Worm (Caenorhabditis elegans) whole organism, early embryonic: Measurements from ENCODE around the gene str-250.

Experiments used
- B0310.2 ChIP-seq: sonication (generic microtip); optimal IDR thresholded peaks from 2 replicates; lab custom pipeline; 2016; ENCODE audit warnings: mild to moderate bottlenecking, missing genetic modification characterization, missing compliant biosample characterization
- F13C5.2 ChIP-seq: sonication (generic microtip); optimal IDR thresholded peaks from 2 replicates; lab custom pipeline; 2017; ENCODE audit warnings: mild to moderate bottlenecking, missing genetic modification characterization, inconsistent platforms, missing compliant biosample characterization
- aly-1 ChIP-seq: sonication (generic microtip); optimal IDR thresholded peaks from 2 replicates; lab custom pipeline; 2016; ENCODE audit warnings: missing genetic modification characterization, missing compliant biosample characterization
- ama-1 ChIP-seq: fragments of 150-350 bp; optimal IDR thresholded peaks from 2 replicates; lab custom pipeline; 2014
- ceh-13 ChIP-seq: fragments of 200-800 bp; sonication (Bioruptor generic); optimal IDR thresholded peaks from 2 replicates; lab custom pipeline; 2018; ENCODE audit warnings: mild to moderate bottlenecking, missing genetic modification characterization, missing compliant biosample characterization
- ceh-36 ChIP-seq: sonication (generic microtip); optimal IDR thresholded peaks from 2 replicates; lab custom pipeline; 2016; ENCODE audit warnings: missing genetic modification characterization, inconsistent platforms, missing compliant biosample characterization
- ets-7 ChIP-seq: sonication (generic microtip); optimal IDR thresholded peaks from 2 replicates; lab custom pipeline; 2016; ENCODE audit warnings: missing genotype, missing genetic modification characterization, missing compliant biosample characterization
- flt-1 ChIP-seq: fragments of 200-800 bp; sonication (Bioruptor generic); IDR thresholded peaks from 2 replicates; pipeline ENCODE4 v1.3.6; 2022; ENCODE audit warnings: missing genetic modification characterization, missing compliant biosample characterization
- hmbx-1 ChIP-seq: sonication (generic microtip); optimal IDR thresholded peaks from 2 replicates; lab custom pipeline; 2016; ENCODE audit warnings: mild to moderate bottlenecking, missing genetic modification characterization, missing compliant biosample characterization
- hmg-4 ChIP-seq: fragments of 200-800 bp; sonication (Bioruptor generic); optimal IDR thresholded peaks from 2 replicates; lab custom pipeline; 2018; ENCODE audit warnings: mild to moderate bottlenecking, missing genetic modification characterization, missing compliant biosample characterization
- hnd-1 ChIP-seq: sonication (generic microtip); optimal IDR thresholded peaks from 2 replicates; lab custom pipeline; 2016; ENCODE audit warnings: missing genetic modification characterization, missing compliant biosample characterization
- pes-1 ChIP-seq: fragments of 200-800 bp; sonication (Bioruptor generic); IDR thresholded peaks from 2 replicates; pipeline ENCODE4 v1.3.6; 2022; ENCODE audit warnings: missing genetic modification reagents, missing genetic modification characterization, missing compliant biosample characterization
- scrt-1 ChIP-seq: fragments of 200-800 bp; sonication (Bioruptor generic); IDR thresholded peaks from 2 replicates; pipeline ENCODE4 v1.3.6; 2022; ENCODE audit warnings: missing genetic modification characterization, missing compliant biosample characterization
- sea-1 ChIP-seq: fragments of 200-800 bp; sonication (Bioruptor generic); conservative IDR thresholded peaks from 2 replicates; pipeline ENCODE4 v1.3.6; 2022; ENCODE audit warnings: missing genetic modification characterization, missing compliant biosample characterization
- tbx-11 ChIP-seq: fragments of 200-800 bp; sonication (Bioruptor generic); IDR thresholded peaks from 2 replicates; pipeline ENCODE4 v1.3.6; 2022; ENCODE audit warnings: missing genetic modification characterization, missing compliant biosample characterization
- tbx-37 ChIP-seq: fragments of 200-800 bp; sonication (Bioruptor generic); conservative IDR thresholded peaks from 2 replicates; pipeline ENCODE4 v1.3.6; 2022; ENCODE audit warnings: missing genetic modification reagents, missing genetic modification characterization, missing compliant biosample characterization
- tra-4 ChIP-seq: sonication (generic microtip); optimal IDR thresholded peaks from 2 replicates; lab custom pipeline; 2017; ENCODE audit warnings: missing genetic modification characterization, missing compliant biosample characterization

The str-250 gene

DNA sequence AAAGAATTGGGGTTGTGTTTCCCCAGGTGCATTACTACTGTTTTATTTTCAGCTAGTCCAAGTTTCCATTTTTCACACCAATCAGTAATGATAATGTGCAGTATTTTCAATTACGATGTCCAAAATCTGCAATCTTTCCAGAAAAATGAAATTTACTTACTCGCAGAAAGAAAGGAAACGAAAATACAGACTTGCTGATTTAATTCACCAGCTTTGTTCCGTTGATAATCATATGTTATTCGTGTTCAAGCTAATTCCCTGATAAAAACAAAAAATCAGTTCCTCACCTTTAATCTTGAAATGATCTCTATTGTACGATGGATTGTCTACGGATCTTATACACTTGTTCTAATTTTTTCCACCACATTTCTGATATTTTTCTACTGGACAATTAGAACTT lies 5.4 kb downstream of the str-250 start, which contains the start of gene srxa-11:
srxa-11 (plus strand) TSS at position 301 of the 400 bp plus-strand sequence.
- TF ChIP-seq ets-7 (tag; lab: Kevin White, UChicago): no peak
- no peak for TF ChIP-seq hnd-1
- no peak for TF ChIP-seq scrt-1 (GFP tag; lab: Robert Waterston, UW)
- TF ChIP-seq flt-1 (GFP tag; lab: Robert Waterston, UW): no peak
- no peak for TF ChIP-seq ceh-36
- TF ChIP-seq tbx-37: no peak
- TF ChIP-seq tbx-11: no peak
- no peak for TF ChIP-seq sea-1 (GFP tag; lab: Robert Waterston, UW)
- TF ChIP-seq hmbx-1 (tag; lab: Kevin White, UChicago): no peak
- no peak for TF ChIP-seq hmg-4
- no peak for TF ChIP-seq F13C5.2 (tag; lab: Kevin White, UChicago)
- TF ChIP-seq ceh-13 (GFP tag; lab: Kevin White, UChicago): no peak
- TF ChIP-seq tra-4 (tag; lab: Kevin White, UChicago): no peak
- no peak for TF ChIP-seq ama-1 (lab: Kevin White, UChicago)
- no peak for TF ChIP-seq aly-1
- TF ChIP-seq pes-1 (GFP tag; lab: Robert Waterston, UW): no peak
- no peak for TF ChIP-seq B0310.2 (tag; lab: Kevin White, UChicago)

DNA sequence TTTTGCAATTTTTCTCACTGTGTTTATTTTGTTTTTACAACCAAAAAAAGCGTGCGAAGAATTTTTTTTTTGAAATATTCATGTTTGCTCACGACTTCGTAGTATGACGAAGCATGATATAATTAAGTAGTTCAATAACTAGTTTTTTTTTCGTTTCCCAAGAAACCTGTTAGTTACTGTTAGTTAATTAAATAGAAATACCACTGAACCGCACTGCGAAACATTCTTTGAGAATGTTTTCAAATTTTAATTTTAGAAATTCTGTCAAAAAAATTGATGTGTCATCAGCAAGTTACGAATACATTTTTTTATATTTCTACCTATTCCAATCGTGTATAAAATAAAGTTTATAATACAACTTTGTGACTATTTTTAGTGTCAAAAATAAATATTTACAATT lies 8.0 kb downstream of the str-250 start, which contains the start of gene srxa-12:
srxa-12 (plus strand) TSS at position 301 of the 400 bp plus-strand sequence.
- TF ChIP-seq ama-1 (lab: Kevin White, UChicago) (no peak), ceh-36 (no peak), scrt-1 (GFP tag; lab: Robert Waterston, UW) (no peak), tra-4 (tag; lab: Kevin White, UChicago) (no peak), ets-7 (tag; lab: Kevin White, UChicago) (no peak), tbx-37 (no peak), B0310.2 (tag; lab: Kevin White, UChicago) (no peak), tbx-11 (no peak)

DNA sequence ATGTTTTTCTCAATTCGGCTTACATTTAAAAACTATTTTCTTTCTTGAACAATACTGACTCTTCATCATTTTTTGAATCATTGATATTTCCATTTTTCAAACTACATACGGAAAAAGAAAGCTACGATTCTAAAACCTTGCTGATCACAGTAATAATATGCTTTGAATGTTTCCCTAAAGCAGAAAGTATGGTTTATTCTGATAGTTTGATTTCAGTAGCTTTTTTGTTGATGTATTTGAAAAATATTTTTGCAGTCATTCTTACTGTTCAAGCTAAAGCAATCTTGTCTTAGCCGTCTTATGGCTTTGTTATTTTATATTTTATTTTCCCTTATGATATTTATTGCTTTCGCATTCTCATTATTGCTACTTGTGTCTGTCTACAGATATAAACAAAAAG lies 11.1 kb downstream of the str-250 start, which contains the start of gene srxa-13:
srxa-13 (plus strand) TSS at position 301 of the 400 bp plus-strand sequence.
- TF ChIP-seq ceh-36: no peak
- TF ChIP-seq hnd-1: no peak
- no peak for TF ChIP-seq scrt-1 (GFP tag; lab: Robert Waterston, UW)
- no peak for TF ChIP-seq ama-1 (lab: Kevin White, UChicago)
- TF ChIP-seq ets-7 (tag; lab: Kevin White, UChicago): no peak
- no peak for TF ChIP-seq tra-4 (tag; lab: Kevin White, UChicago)
- no peak for TF ChIP-seq aly-1
- TF ChIP-seq tbx-11: no peak
- no peak for TF ChIP-seq tbx-37
- no peak for TF ChIP-seq hmg-4
- no peak for TF ChIP-seq hmbx-1 (tag; lab: Kevin White, UChicago)
- no peak for TF ChIP-seq sea-1 (GFP tag; lab: Robert Waterston, UW)
- no peak for TF ChIP-seq flt-1 (GFP tag; lab: Robert Waterston, UW)
- TF ChIP-seq B0310.2 (tag; lab: Kevin White, UChicago): no peak
- TF ChIP-seq F13C5.2 (tag; lab: Kevin White, UChicago): no peak
- no peak for TF ChIP-seq pes-1 (GFP tag; lab: Robert Waterston, UW)
- TF ChIP-seq ceh-13 (GFP tag; lab: Kevin White, UChicago): no peak

DNA sequence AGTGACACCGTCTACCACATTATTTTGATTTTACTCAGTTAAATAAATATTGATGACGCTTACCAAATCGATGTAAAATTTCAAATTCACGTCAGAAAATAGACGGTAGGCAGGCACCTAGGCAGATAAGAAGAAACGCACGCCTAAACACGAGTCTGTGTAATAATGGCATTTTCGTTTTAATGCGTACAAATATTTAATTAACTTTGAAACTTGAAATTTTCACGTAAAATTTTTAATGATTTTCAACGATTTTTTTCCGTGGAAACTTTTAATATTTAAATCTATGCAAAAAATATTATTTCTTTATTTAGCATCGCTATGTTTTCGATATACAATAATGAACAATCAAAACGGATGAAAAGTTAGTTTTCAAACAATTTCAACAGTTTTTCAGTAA lies 12.8 kb downstream of the str-250 start, which contains the start of gene C06B3.16:
C06B3.16 (plus strand) TSS at position 301 of the 400 bp plus-strand sequence.
- TF ChIP-seq hmg-4 (no peak), ceh-13 (GFP tag; lab: Kevin White, UChicago) (no peak), sea-1 (GFP tag; lab: Robert Waterston, UW) (no peak), scrt-1 (GFP tag; lab: Robert Waterston, UW) (no peak), ceh-36 (no peak), tbx-11 (no peak), tbx-37 (no peak), aly-1 (no peak), F13C5.2 (tag; lab: Kevin White, UChicago) (no peak)

DNA sequence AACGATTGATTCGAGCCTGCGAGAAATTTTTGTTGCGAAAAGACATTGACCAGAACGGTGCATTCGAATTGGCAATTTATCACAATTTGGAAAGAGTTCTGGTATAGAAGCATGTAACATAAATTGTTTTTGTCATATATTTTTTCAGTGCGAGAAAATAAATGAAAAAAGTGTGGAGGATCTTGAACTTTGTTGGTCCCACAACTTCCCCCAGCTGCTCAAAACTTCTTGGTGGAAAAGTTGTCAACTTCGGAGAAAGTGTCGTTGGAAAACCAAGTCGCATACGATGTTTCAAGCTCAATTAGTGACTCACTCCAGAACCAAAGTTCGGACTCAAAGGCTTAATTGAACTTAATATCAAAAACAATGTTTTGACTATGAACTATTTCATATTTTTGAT lies 13.5 kb downstream of the str-250 start:
- TF ChIP-seq hnd-1: no peak
- no peak for TF ChIP-seq hmbx-1 (tag; lab: Kevin White, UChicago)
- no peak for TF ChIP-seq scrt-1 (GFP tag; lab: Robert Waterston, UW)
- no peak for TF ChIP-seq flt-1 (GFP tag; lab: Robert Waterston, UW)
- TF ChIP-seq pes-1 (GFP tag; lab: Robert Waterston, UW): no peak

DNA sequence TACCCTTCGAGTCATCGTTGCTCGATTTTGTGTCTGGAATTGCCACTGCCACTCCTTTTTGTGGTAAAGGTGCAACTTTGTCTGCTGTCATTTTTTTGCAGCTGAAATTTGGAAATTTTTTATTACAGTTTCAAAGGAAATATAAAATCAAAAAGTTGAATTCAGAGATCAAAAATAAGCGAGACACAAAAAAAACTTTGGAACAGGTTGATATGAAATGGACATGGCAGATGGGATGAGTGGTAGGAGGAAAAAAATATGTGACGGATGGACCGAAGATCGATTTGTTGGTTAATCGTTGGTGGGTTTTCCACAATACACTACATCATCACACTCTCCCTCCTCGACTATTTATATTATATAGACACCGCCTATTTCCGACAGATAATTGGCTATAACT lies 16.1 kb downstream of the str-250 start, which contains the start of gene R10D12.1:
R10D12.1 (minus strand) TSS at position 101 of the 400 bp plus-strand sequence.
- TF ChIP-seq tbx-11 (no peak), hnd-1 (no peak), ceh-36 (no peak), ama-1 (lab: Kevin White, UChicago) (no peak), pes-1 (GFP tag; lab: Robert Waterston, UW) (no peak), F13C5.2 (tag; lab: Kevin White, UChicago) (no peak), aly-1 (no peak), B0310.2 (tag; lab: Kevin White, UChicago) (no peak), ets-7 (tag; lab: Kevin White, UChicago) (no peak), ceh-13 (GFP tag; lab: Kevin White, UChicago) (no peak), hmg-4 (no peak), tbx-37 (no peak), hmbx-1 (tag; lab: Kevin White, UChicago) (no peak), tra-4 (tag; lab: Kevin White, UChicago) (no peak), flt-1 (GFP tag; lab: Robert Waterston, UW) (no peak), sea-1 (GFP tag; lab: Robert Waterston, UW) (no peak)

DNA sequence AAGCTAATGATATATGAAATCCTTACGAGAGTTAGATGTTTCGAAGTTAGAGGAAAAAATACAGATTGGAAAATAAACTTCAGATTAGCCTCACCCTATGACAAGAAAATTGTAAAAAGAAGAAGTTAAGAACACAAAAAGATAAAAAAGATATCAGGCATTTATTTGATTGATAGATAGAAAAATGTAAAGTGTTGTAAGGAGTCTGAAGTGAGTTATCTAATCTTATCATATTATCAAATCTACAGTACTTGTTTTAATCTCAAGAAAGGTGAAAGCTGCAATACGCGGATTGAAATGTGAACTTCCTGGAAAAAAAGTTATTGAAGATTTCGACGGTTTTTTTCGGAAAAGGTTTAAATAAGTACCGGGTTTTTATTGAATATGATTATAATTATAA lies 17.0 kb downstream of the str-250 start:
- TF ChIP-seq sea-1 (GFP tag; lab: Robert Waterston, UW) (no peak), ceh-36 (no peak), scrt-1 (GFP tag; lab: Robert Waterston, UW) (no peak), tra-4 (tag; lab: Kevin White, UChicago) (no peak), ceh-13 (GFP tag; lab: Kevin White, UChicago) (no peak), tbx-11 (no peak), ets-7 (tag; lab: Kevin White, UChicago) (no peak), hmbx-1 (tag; lab: Kevin White, UChicago) (no peak), tbx-37 (no peak), hmg-4 (no peak)
